Worm (Caenorhabditis elegans) whole organism, mixed stage, embryonic: ENCODE measurements around the gene trk-1.

Experiments used
- blmp-1 ChIP-seq: fragments of 150-350 bp; optimal IDR thresholded peaks from 2 replicates; lab custom pipeline; 2014; ENCODE audit warnings: missing biosample characterization, missing genetic modification characterization
- lin-32 ChIP-seq: fragments of 200-800 bp; sonication (Bioruptor generic); optimal IDR thresholded peaks from 2 replicates; lab custom pipeline; 2018; ENCODE audit warnings: mild to moderate bottlenecking, missing genetic modification characterization, missing compliant biosample characterization
- mls-2 ChIP-seq: sonication (generic microtip); optimal IDR thresholded peaks from 2 replicates; lab custom pipeline; 2016; ENCODE audit warnings: mild to moderate bottlenecking, missing genetic modification characterization, moderate library complexity, missing compliant biosample characterization
- nhr-28 ChIP-seq: fragments of 150-350 bp; optimal IDR thresholded peaks from 2 replicates; lab custom pipeline; 2014; ENCODE audit warnings: missing biosample characterization, missing genetic modification characterization
- nhr-76 ChIP-seq: sonication (generic microtip); optimal IDR thresholded peaks from 2 replicates; lab custom pipeline; 2017; ENCODE audit warnings: missing biosample characterization, missing genetic modification characterization
- pha-4 ChIP-seq: fragments of 150-350 bp; optimal IDR thresholded peaks from 2 replicates; lab custom pipeline; 2018; ENCODE audit warnings: missing biosample characterization, missing genetic modification reagents, missing genetic modification characterization
- snpc-4 ChIP-seq: fragments of 150-350 bp; optimal IDR thresholded peaks from 2 replicates; lab custom pipeline; 2014; ENCODE audit warnings: missing biosample characterization, missing genetic modification characterization

ce11 chrX:8917730-8918129 lies 33.0 kb downstream of the trk-1 start:
- TF ChIP-seq nhr-76 (no peak), blmp-1 (tag; lab: Kevin White, UChicago) (no peak), mls-2 (tag; lab: Kevin White, UChicago) (no peak), pha-4 (tag; lab: Kevin White, UChicago) (no peak), snpc-4 (tag; lab: Kevin White, UChicago) (no peak), lin-32 (GFP tag; lab: Kevin White, UChicago) (no peak), nhr-28 (tag; lab: Kevin White, UChicago) (no peak)
